Worm (Caenorhabditis elegans) whole organism, young adult: ENCODE measurements around the gene C50D2.1.

Experiments
- B0019.2 ChIP-seq: fragments of 200-800 bp; sonication (Bioruptor generic); conservative IDR thresholded peaks from 2 replicates; pipeline ENCODE4 v1.3.6; 2022; ENCODE audit warnings: missing genetic modification reagents, missing genetic modification characterization, missing compliant biosample characterization
- B0336.3 ChIP-seq: fragments of 200-800 bp; sonication (Bioruptor generic); IDR thresholded peaks from 2 replicates; pipeline ENCODE4 v1.3.6; 2022; ENCODE audit warnings: missing genetic modification characterization, missing compliant biosample characterization
- F23B12.7 ChIP-seq: sonication (generic microtip); optimal IDR thresholded peaks from 2 replicates; lab custom pipeline; 2017; ENCODE audit warnings: missing genetic modification characterization, mild to moderate bottlenecking, missing compliant biosample characterization, antibody characterized with exemption, moderate library complexity; ENCODE audit not compliant: insufficient read depth
- F39B2.1 ChIP-seq: fragments of 200-800 bp; sonication (Bioruptor generic); IDR thresholded peaks from 2 replicates; pipeline ENCODE4 v1.3.6; 2022; ENCODE audit warnings: missing genetic modification reagents, missing genetic modification characterization, missing compliant biosample characterization
- F49E8.2 ChIP-seq: sonication (generic microtip); optimal IDR thresholded peaks from 3 replicates; lab custom pipeline; 2017; ENCODE audit warnings: missing genetic modification characterization, mild to moderate bottlenecking, missing compliant biosample characterization, antibody characterized with exemption, moderate library complexity; ENCODE audit not compliant: insufficient read depth
- F52B5.7 ChIP-seq: sonication (generic microtip); optimal IDR thresholded peaks from 2 replicates; lab custom pipeline; 2016; ENCODE audit warnings: mild to moderate bottlenecking, missing genetic modification characterization, missing compliant biosample characterization
- K12H6.12 ChIP-seq: fragments of 200-800 bp; sonication (Bioruptor generic); optimal IDR thresholded peaks from 2 replicates; lab custom pipeline; 2018; ENCODE audit warnings: mild to moderate bottlenecking, missing genetic modification characterization, missing compliant biosample characterization
- ama-1 ChIP-seq, 3 experiments: fragments of 150-350 bp in 1 of 3; sonication (generic microtip) in 2 of 3; optimal IDR thresholded peaks; 2 replicates each; lab custom pipeline; 2014 to 2018; ENCODE audit warnings: missing biosample characterization in 2 of 3, missing genetic modification characterization in 2 of 3, missing genetic modification reagents in 2 of 3
- aptf-3 ChIP-seq: fragments of 200-800 bp; sonication (Bioruptor generic); IDR thresholded peaks from 2 replicates; pipeline ENCODE4 v1.3.6; 2022; ENCODE audit warnings: missing genetic modification characterization, missing compliant biosample characterization
- attf-3 ChIP-seq: fragments of 200-800 bp; sonication (Bioruptor generic); conservative IDR thresholded peaks from 2 replicates; pipeline ENCODE4 v1.3.6; 2022; ENCODE audit warnings: missing genetic modification reagents, missing genetic modification characterization, missing compliant biosample characterization
- attf-5 ChIP-seq: fragments of 200-800 bp; sonication (Bioruptor generic); optimal IDR thresholded peaks from 2 replicates; lab custom pipeline; 2018; ENCODE audit warnings: mild to moderate bottlenecking, missing genetic modification characterization, missing compliant biosample characterization
- bed-2 ChIP-seq: fragments of 200-800 bp; sonication (Bioruptor generic); IDR thresholded peaks from 2 replicates; pipeline ENCODE4 v1.3.6; 2022; ENCODE audit warnings: missing genetic modification reagents, missing genetic modification characterization, missing compliant biosample characterization
- ccch-3 ChIP-seq: fragments of 200-800 bp; sonication (Bioruptor generic); optimal IDR thresholded peaks from 2 replicates; lab custom pipeline; 2018; ENCODE audit warnings: mild to moderate bottlenecking, missing genetic modification characterization, missing compliant biosample characterization
- ceh-91 ChIP-seq: fragments of 200-800 bp; sonication (Bioruptor generic); IDR thresholded peaks from 2 replicates; pipeline ENCODE4 v1.3.6; 2022; ENCODE audit warnings: missing genetic modification reagents, missing genetic modification characterization, missing compliant biosample characterization
- egl-18 ChIP-seq: fragments of 200-800 bp; sonication (Bioruptor generic); IDR thresholded peaks from 2 replicates; pipeline ENCODE4 v1.3.6; 2022; ENCODE audit warnings: missing genetic modification reagents, missing genetic modification characterization, missing compliant biosample characterization
- ekl-4 ChIP-seq: fragments of 200-800 bp; sonication (Bioruptor generic); IDR thresholded peaks from 2 replicates; pipeline ENCODE4 v1.3.6; 2022; ENCODE audit warnings: missing genetic modification reagents, missing genetic modification characterization, missing compliant biosample characterization
- him-1 ChIP-seq: sonication (generic microtip); optimal IDR thresholded peaks from 2 replicates; lab custom pipeline; 2016; ENCODE audit warnings: missing genotype, missing genetic modification reagents, missing genetic modification characterization, missing compliant biosample characterization
- hrde-1 ChIP-seq: sonication (generic microtip); optimal IDR thresholded peaks from 2 replicates; lab custom pipeline; 2016; ENCODE audit warnings: missing genetic modification characterization, mild to moderate bottlenecking, missing compliant biosample characterization, moderate library complexity, missing genotype, missing genetic modification reagents, borderline replicate concordance
- let-607 ChIP-seq, 2 experiments: fragments of 200-800 bp in 1 of 2; sonication (Bioruptor generic) in 1 of 2; sonication (generic microtip) in 1 of 2; optimal IDR thresholded peaks; 2 replicates each; lab custom pipeline; 2016 to 2018; ENCODE audit warnings: mild to moderate bottlenecking in 2 of 2, missing compliant biosample characterization in 2 of 2, missing genetic modification characterization in 2 of 2, moderate library complexity in 2 of 2, missing genotype in 1 of 2
- lin-26 ChIP-seq: fragments of 200-800 bp; sonication (Bioruptor generic); IDR thresholded peaks from 2 replicates; pipeline ENCODE4 v1.3.6; 2022; ENCODE audit warnings: missing genetic modification reagents, missing genetic modification characterization, missing compliant biosample characterization
- lin-40 ChIP-seq: sonication (generic microtip); optimal IDR thresholded peaks from 2 replicates; lab custom pipeline; 2016; ENCODE audit warnings: missing genetic modification characterization, mild to moderate bottlenecking, missing compliant biosample characterization, missing genotype, missing genetic modification reagents
- madf-3 ChIP-seq: fragments of 200-800 bp; sonication (Bioruptor generic); IDR thresholded peaks from 2 replicates; pipeline ENCODE4 v1.3.6; 2022; ENCODE audit warnings: missing genetic modification reagents, missing genetic modification characterization, missing compliant biosample characterization
- mcd-1 ChIP-seq: fragments of 200-800 bp; sonication (Bioruptor generic); IDR thresholded peaks from 2 replicates; pipeline ENCODE4 v1.3.6; 2022; ENCODE audit warnings: missing genetic modification reagents, missing genetic modification characterization, missing compliant biosample characterization
- nfyb-1 ChIP-seq: fragments of 200-800 bp; sonication (Bioruptor generic); IDR thresholded peaks from 2 replicates; pipeline ENCODE4 v1.3.6; 2022; ENCODE audit warnings: missing genetic modification reagents, missing genetic modification characterization, missing compliant biosample characterization
- tlf-1 ChIP-seq: fragments of 200-800 bp; sonication (Bioruptor generic); optimal IDR thresholded peaks from 2 replicates; lab custom pipeline; 2018; ENCODE audit warnings: mild to moderate bottlenecking, missing genetic modification characterization, missing compliant biosample characterization
- unc-62 ChIP-seq: fragments of 150-350 bp; optimal IDR thresholded peaks from 2 replicates; lab custom pipeline; 2014; ENCODE audit warnings: missing biosample characterization, missing genetic modification reagents, missing genetic modification characterization
- xnd-1 ChIP-seq: sonication (generic microtip); optimal IDR thresholded peaks from 2 replicates; lab custom pipeline; 2016; ENCODE audit warnings: missing genotype, missing genetic modification reagents, missing genetic modification characterization, missing compliant biosample characterization
- zfh-2 ChIP-seq: fragments of 200-800 bp; sonication (Bioruptor generic); conservative IDR thresholded peaks from 2 replicates; pipeline ENCODE4 v1.3.6; 2022; ENCODE audit warnings: missing genetic modification reagents, missing genetic modification characterization, missing compliant biosample characterization

The C50D2.1 gene

ce11 chrII:87937-88336 is 23.4 kb upstream of the C50D2.1 start:
- TF ChIP-seq tlf-1, result no peak
- TF ChIP-seq him-1 (tag; lab: Kevin White, UChicago), result peak; percentile 95
- TF ChIP-seq, all 124 proteins: peak for 1

ce11 chrII:91419-91818 is 19.9 kb upstream of the C50D2.1 start, which contains the start of gene mcat-1:
Gene mcat-1, minus strand, starts transcription at chrII:91519.
- TF ChIP-seq aptf-3 (GFP tag; lab: Robert Waterston, UW) (no peak), F39B2.1 (GFP tag; lab: Robert Waterston, UW) (no peak), ekl-4 (GFP tag; lab: Robert Waterston, UW) (no peak), ccch-3 (no peak), xnd-1 (tag; lab: Kevin White, UChicago) (no peak), egl-18 (GFP tag; lab: Robert Waterston, UW) (no peak), lin-26 (GFP tag; lab: Robert Waterston, UW) (no peak), K12H6.12 (no peak)

DNA sequence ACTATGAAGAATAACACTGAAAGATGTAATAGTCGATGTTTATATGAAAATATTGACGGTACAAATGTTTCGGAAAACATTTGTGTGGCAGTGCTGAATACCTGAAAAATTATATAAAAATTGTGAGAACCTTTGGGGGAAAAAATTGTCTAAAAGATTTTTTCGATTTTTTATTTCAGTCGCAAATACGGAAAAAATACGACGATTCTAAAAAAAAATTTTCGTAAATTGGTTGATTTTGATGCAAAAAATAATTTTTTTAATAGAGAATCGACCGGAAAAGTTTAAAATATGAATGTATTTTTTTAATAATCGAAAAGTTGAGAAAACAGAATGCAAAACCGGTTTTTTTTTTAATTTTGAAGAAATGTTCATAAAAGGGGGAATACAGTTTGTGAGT is 16.2 kb upstream of the C50D2.1 start, which contains the start of gene C50D2.7:
Gene C50D2.7, minus strand, starts transcription at position 101 of the 400 bp plus-strand sequence.
- TF ChIP-seq F23B12.7 (tag; lab: Kevin White, UChicago), result no peak
- TF ChIP-seq ama-1 (optimal IDR thresholded peaks at IDR 0.05; lab: Kevin White, UChicago), result no peak
- no peak for TF ChIP-seq ama-1 (GFP tag; optimal IDR thresholded peaks at IDR 0.05; lab: Kevin White, UChicago)

DNA sequence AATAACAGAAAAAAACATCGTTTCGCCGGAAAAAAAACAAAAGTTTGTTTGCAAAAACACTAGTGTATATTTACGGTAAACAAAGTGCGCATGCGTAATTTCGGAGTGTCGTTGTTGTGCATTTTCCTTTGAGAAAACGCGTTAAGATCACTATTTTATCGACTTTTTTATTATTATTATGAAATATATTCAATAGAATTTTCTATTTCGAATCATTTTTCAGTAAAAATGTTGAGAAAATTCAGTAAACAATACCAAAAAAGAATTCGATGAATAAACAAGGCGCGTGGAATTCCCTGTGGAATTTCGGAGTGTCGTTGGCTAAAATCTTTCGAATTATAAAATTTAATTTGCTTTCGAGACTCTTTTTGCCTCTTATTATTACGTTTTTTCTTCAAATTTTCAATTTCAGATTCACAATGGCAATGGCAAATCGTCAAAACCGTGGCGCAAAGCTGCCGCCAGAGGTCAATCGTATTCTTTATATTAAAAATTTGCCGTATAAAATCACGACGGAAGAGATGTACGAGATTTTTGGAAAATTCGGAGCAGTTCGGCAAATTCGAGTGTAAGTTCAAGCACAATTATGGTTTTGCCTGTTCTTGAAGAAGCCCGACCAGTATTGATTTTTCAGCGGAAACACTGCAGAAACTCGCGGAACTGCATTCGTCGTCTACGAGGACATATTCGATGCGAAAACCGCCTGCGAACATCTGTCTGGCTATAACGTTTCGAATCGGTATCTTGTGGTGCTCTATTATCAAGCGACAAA is 13.2 kb upstream of the C50D2.1 start, which contains the start of the genes luc-7L3 and sftb-6:
Gene luc-7L3, minus strand, starts transcription at position 36 of the 772 bp plus-strand sequence.
Gene sftb-6, plus strand, starts transcription at position 413 of the 772 bp plus-strand sequence.
- TF ChIP-seq attf-3 (GFP tag; lab: Robert Waterston, UW), result peak; percentile 98
- TF ChIP-seq unc-62 (GFP tag; lab: Kevin White, UChicago), result no peak
- TF ChIP-seq attf-5 (GFP tag; lab: Kevin White, UChicago), result peak; percentile 25
- TF ChIP-seq lin-40 (tag; lab: Kevin White, UChicago), result peak; percentile 58

DNA sequence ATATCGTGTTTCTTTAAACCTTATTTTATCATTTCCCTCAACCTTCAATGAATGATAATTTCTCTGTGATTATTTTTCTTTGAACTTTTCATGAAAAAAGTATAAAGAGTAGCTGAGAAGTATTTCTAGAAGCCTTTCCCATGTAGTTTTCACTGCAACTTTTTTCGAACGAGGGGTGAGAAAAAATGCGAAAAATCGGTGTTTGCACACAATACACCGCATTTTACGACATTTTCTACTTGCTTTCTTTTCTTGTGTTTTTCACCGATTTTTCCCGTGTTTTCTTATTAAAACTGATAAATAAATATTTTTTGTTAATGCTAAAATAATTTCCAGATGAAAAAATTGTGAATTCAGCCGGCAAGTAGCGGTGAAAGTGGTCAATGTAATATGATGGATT is 12.5 kb upstream of the C50D2.1 start, which contains the start of gene C50D2.10:
Gene C50D2.10, plus strand, starts transcription at position 245 of the 400 bp plus-strand sequence.
- peak; percentile 25; the same call in 1 of the 2 replicates for TF ChIP-seq mcd-1 (GFP tag; lab: Robert Waterston, UW)
- peak; percentile 70 for TF ChIP-seq attf-3 (GFP tag; lab: Robert Waterston, UW)

DNA sequence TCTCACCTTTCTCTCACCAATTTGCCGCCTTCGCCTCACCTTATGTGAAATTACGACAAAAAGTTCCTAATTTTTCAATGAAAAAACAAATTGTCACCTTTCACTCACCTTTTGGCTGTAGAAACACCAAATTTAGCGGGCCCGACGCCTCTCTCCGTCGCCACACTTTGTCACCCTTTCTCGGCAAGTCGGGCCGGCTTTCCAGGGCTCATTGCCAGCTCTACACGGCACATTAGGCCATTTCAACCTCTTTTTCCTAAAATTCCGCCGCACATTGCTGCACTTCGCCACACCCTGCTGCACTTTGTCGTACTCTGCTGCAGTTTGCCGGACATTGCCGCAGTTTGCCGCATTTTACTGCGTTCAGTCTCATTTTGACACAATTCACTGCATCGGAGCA is 10.2 kb upstream of the C50D2.1 start:
- 0 out of 2 replicates have a peak, but pooled peaks have one; percentile 42 for TF ChIP-seq B0336.3 (GFP tag; lab: Robert Waterston, UW)
- peak; percentile 30 for TF ChIP-seq hrde-1 (tag; lab: Kevin White, UChicago)
- 0 out of 2 replicates have a peak, but pooled peaks have one; percentile 29 for TF ChIP-seq ceh-91 (GFP tag; lab: Robert Waterston, UW)
- no peak for TF ChIP-seq F49E8.2 (tag; lab: Kevin White, UChicago)
- TF ChIP-seq bed-2, result no peak
- 0 out of 2 replicates have a peak, but pooled peaks have one; percentile 4 for TF ChIP-seq madf-3 (GFP tag; lab: Robert Waterston, UW)
- no peak for TF ChIP-seq xnd-1 (tag; lab: Kevin White, UChicago)
- no peak for TF ChIP-seq nfyb-1 (GFP tag; lab: Robert Waterston, UW)
- peak; percentile 50 for TF ChIP-seq F52B5.7 (tag; lab: Kevin White, UChicago)
- TF ChIP-seq B0019.2 (GFP tag; lab: Robert Waterston, UW), result no peak
- no peak for TF ChIP-seq attf-3 (GFP tag; lab: Robert Waterston, UW)
- TF ChIP-seq zfh-2 (GFP tag; lab: Robert Waterston, UW), result peak; percentile 71
- no peak for TF ChIP-seq let-607 (tag; optimal IDR thresholded peaks at IDR 0.05; lab: Kevin White, UChicago)
- TF ChIP-seq, all 124 proteins: peak for 6
